Worm (Caenorhabditis elegans): ENCODE results near the gene Y22D7AL.6.

Y22D7AL.6 gene

ce11 chrIII:1604514-1604976 lies at the start of gene Y22D7AL.6:
TSS of gene Y22D7AL.6 (plus strand) at chrIII:1604926.
- TF ChIP-seq tbx-8 (GFP tag; optimal IDR thresholded peaks at IDR 0.05) (peak; percentile 18), unc-39 (tag; optimal IDR thresholded peaks at IDR 0.05) (no peak), elt-1 (tag; optimal IDR thresholded peaks at IDR 0.05; ENCODE audit: borderline replicate concordance, insufficient read depth) (no peak), M03D4.4 (tag; optimal IDR thresholded peaks at IDR 0.05) (peak; percentile 85), lsy-2 (tag; optimal IDR thresholded peaks at IDR 0.05) (no peak), nhr-76 (tag; optimal IDR thresholded peaks at IDR 0.05) (no peak), ceh-83 (GFP tag; optimal IDR thresholded peaks at IDR 0.05) (peak; percentile 87), hlh-1 (tag; optimal IDR thresholded peaks at IDR 0.05) (no peak), nhr-237 (tag; optimal IDR thresholded peaks at IDR 0.05) (no peak), mep-1 (tag; optimal IDR thresholded peaks at IDR 0.05) (peak; percentile 48), snpc-4 (tag; optimal IDR thresholded peaks at IDR 0.05) (no peak), ceh-43 (GFP tag; optimal IDR thresholded peaks at IDR 0.05) (peak; percentile 81), lin-13 (tag; optimal IDR thresholded peaks at IDR 0.05) (peak; percentile 56), ces-1 (GFP tag; optimal IDR thresholded peaks at IDR 0.05) (no peak), nhr-12 (tag; optimal IDR thresholded peaks at IDR 0.05) (no peak), sptf-1 (tag; optimal IDR thresholded peaks at IDR 0.05) (peak; percentile 86), lin-32 (GFP tag; optimal IDR thresholded peaks at IDR 0.05) (peak; percentile 45), unc-62 (GFP tag; optimal IDR thresholded peaks at IDR 0.05) (no peak), sem-2 (GFP tag; optimal IDR thresholded peaks at IDR 0.05) (peak; percentile 72), bed-3 (GFP tag; optimal IDR thresholded peaks at IDR 0.05) (peak; percentile 62), elt-3 (tag; optimal IDR thresholded peaks at IDR 0.05) (no peak), drap-1 (GFP tag; optimal IDR thresholded peaks at IDR 0.05) (peak; percentile 79), mab-5 (tag; optimal IDR thresholded peaks at IDR 0.05) (no peak), unc-120 (tag; optimal IDR thresholded peaks at IDR 0.05; ENCODE audit: poor library complexity, severe bottlenecking) (peak; percentile 67), ztf-11 (tag; optimal IDR thresholded peaks at IDR 0.05) (no peak), nhr-2 (tag; optimal IDR thresholded peaks at IDR 0.05) (no peak), zip-8 (tag; optimal IDR thresholded peaks at IDR 0.05) (no peak), mls-2 (tag; optimal IDR thresholded peaks at IDR 0.05) (peak; percentile 88), flh-1 (GFP tag; optimal IDR thresholded peaks at IDR 0.05) (peak; percentile 62), cnd-1 (tag; optimal IDR thresholded peaks at IDR 0.05) (peak; percentile 41), ham-2 (GFP tag; optimal IDR thresholded peaks at IDR 0.05) (peak; percentile 74), pha-4 (tag; optimal IDR thresholded peaks at IDR 0.05) (no peak), nhr-28 (tag; optimal IDR thresholded peaks at IDR 0.05) (no peak), ceh-39 (tag; optimal IDR thresholded peaks at IDR 0.05) (no peak), blmp-1 (tag; optimal IDR thresholded peaks at IDR 0.05) (peak; percentile 5)

ce11 chrIII:1558441-1559159 lies 46.1 kb upstream of the Y22D7AL.6 start, which contains the start of the genes eelo-1 and Y67D2.2:
TSS of gene eelo-1 (minus strand) at chrIII:1558529.
TSS of gene Y67D2.2 (plus strand) at chrIII:1558800.
- no peak for TF ChIP-seq lin-32 (GFP tag; optimal IDR thresholded peaks at IDR 0.05)
- no peak for TF ChIP-seq snpc-4 (tag; optimal IDR thresholded peaks at IDR 0.05)
- no peak for TF ChIP-seq mls-2 (tag; optimal IDR thresholded peaks at IDR 0.05)
- no peak for TF ChIP-seq sem-2 (GFP tag; optimal IDR thresholded peaks at IDR 0.05)
- TF ChIP-seq elt-3 (tag; optimal IDR thresholded peaks at IDR 0.05): no peak
- TF ChIP-seq M03D4.4 (tag; optimal IDR thresholded peaks at IDR 0.05): no peak
- no peak for TF ChIP-seq ztf-11 (tag; optimal IDR thresholded peaks at IDR 0.05)
- peak; percentile 45 for TF ChIP-seq mep-1 (tag; optimal IDR thresholded peaks at IDR 0.05)
- TF ChIP-seq lsy-2 (tag; optimal IDR thresholded peaks at IDR 0.05): peak; percentile 26
- TF ChIP-seq ces-1 (GFP tag; optimal IDR thresholded peaks at IDR 0.05): peak; percentile 61
- TF ChIP-seq lin-13 (tag; optimal IDR thresholded peaks at IDR 0.05): peak; percentile 33
- TF ChIP-seq tbx-8 (GFP tag; optimal IDR thresholded peaks at IDR 0.05): no peak
- TF ChIP-seq nhr-2 (tag; optimal IDR thresholded peaks at IDR 0.05): no peak

- TF ChIP-seq ces-1 (GFP tag; optimal IDR thresholded peaks at IDR 0.05) (no peak), pha-4 (tag; optimal IDR thresholded peaks at IDR 0.05) (no peak), nhr-237 (tag; optimal IDR thresholded peaks at IDR 0.05) (no peak), M03D4.4 (tag; optimal IDR thresholded peaks at IDR 0.05) (no peak), bed-3 (GFP tag; optimal IDR thresholded peaks at IDR 0.05) (no peak), mls-2 (tag; optimal IDR thresholded peaks at IDR 0.05) (no peak), blmp-1 (tag; optimal IDR thresholded peaks at IDR 0.05) (no peak), nhr-2 (tag; optimal IDR thresholded peaks at IDR 0.05) (no peak), hlh-1 (tag; optimal IDR thresholded peaks at IDR 0.05) (no peak), elt-1 (tag; optimal IDR thresholded peaks at IDR 0.05; ENCODE audit: borderline replicate concordance, insufficient read depth) (no peak), tbx-8 (GFP tag; optimal IDR thresholded peaks at IDR 0.05) (no peak), lsy-2 (tag; optimal IDR thresholded peaks at IDR 0.05) (no peak), sptf-1 (tag; optimal IDR thresholded peaks at IDR 0.05) (no peak), ceh-43 (GFP tag; optimal IDR thresholded peaks at IDR 0.05) (no peak)
These were observed 34.7 kb upstream of the Y22D7AL.6 start, which contains the start of gene rep-1 for ce11 chrIII:1570006-1570405. TSS of gene rep-1 (plus strand) at chrIII:1570306.
